Worm (Caenorhabditis elegans) whole organism, L4/young adult: ENCODE data around the gene Y66H1A.8.

Experiments used
- W03F9.2 ChIP-seq: fragments of 150-350 bp; optimal IDR thresholded peaks from 2 replicates; lab custom pipeline; 2014; ENCODE audit warnings: missing biosample characterization, missing genetic modification characterization
- him-1 ChIP-seq: sonication (generic microtip); optimal IDR thresholded peaks from 2 replicates; lab custom pipeline; 2016; ENCODE audit warnings: missing genotype, missing genetic modification reagents, missing genetic modification characterization, missing compliant biosample characterization

- TF ChIP-seq him-1 (tag; lab: Kevin White, UChicago): no peak
- no peak for TF ChIP-seq W03F9.2
These were observed 16.3 kb downstream of the Y66H1A.8 start for ce11 chrIV:438384-438783.
